Fruit fly (Drosophila melanogaster) ovary, adult (tissue): ENCODE data around the gene Polr1B.

Source experiments
- CG17801 ChIP-seq: fragments of 200-800 bp; optimal IDR thresholded peaks from 2 replicates; lab custom pipeline; 2019; ENCODE audit warnings: missing biosample characterization, mild to moderate bottlenecking, missing genetic modification characterization, moderate library complexity; ENCODE audit not compliant: partially characterized antibody

Polr1B gene

dm6 chr2L:412931-413330, 8.8 kb downstream of the Polr1B start:
- no peak for TF ChIP-seq CG17801

- TF ChIP-seq CG17801 = no peak
Measured at dm6 chr2L:413894-414293, 9.8 kb downstream of the Polr1B start.

dm6 chr2L:414593-415399, 10.7 kb downstream of the Polr1B start, which contains the start of the genes AP-2alpha and ebi:
Gene AP-2alpha (minus strand): TSS chr2L:414777.
Gene ebi (plus strand): TSS chr2L:415067.
- peak; percentile 73 for TF ChIP-seq CG17801

DNA sequence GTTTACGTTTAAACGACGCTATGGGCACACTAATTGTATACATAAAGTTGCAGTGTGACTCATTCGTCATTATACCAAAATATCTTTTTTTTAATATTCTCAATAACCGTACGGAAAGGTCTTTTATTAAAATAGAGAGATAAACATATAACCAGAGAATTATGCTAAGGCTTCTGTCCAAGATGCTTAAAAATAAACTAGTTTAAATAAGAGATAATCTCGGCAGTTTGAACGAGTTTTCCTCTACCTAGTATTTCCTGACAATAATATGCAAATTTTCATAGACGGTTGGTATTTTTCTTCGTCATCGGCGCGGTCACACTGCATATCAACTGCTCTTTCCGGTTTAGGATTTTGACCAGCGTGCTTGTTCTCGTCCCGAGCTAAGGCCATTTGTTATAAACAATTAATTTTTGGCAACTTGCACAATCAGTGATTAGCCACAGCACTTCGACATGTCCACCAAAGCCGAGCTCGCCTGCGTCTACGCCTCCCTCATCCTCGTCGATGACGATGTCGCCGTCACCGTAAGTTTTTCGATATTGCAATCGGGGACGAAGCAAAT, 15.6 kb downstream of the Polr1B start, which contains the start of the genes CG13690 and RpLP1:
TSS of gene CG13690 (minus strand) at position 33 of the 565 bp plus-strand sequence.
TSS of gene RpLP1 (plus strand) at position 333 of the 565 bp plus-strand sequence.
- peak; percentile 87 for TF ChIP-seq CG17801

dm6 chr2L:421119-421821, 17.2 kb downstream of the Polr1B start, which contains the start of the genes CG11885 and CG13692:
Gene CG11885 (minus strand): TSS chr2L:421450.
Gene CG13692 (plus strand): TSS chr2L:421771.
- peak; percentile 51 for TF ChIP-seq CG17801

dm6 chr2L:422573-422972, 18.5 kb downstream of the Polr1B start, which contains the start of gene BBS8:
Gene BBS8 (plus strand): TSS chr2L:422873.
- no peak for TF ChIP-seq CG17801

DNA sequence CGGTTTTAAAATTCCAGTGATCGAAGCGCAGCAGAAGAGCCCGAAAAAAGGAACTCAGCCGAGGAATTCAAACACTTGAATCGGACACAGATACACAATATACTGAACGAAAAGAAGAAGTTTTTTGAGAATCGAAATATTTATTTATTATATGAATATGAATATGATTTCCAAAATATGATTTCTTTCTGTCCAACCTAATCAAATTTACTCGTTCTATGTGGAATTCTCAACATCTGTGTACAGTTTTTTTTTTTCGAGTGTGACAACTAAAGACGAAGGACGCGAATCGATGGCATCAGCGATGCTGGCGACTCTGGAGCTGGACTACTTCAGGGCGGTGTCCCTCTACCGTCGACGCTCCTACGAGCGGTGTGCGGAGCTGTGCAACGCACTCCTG, 19.1 kb downstream of the Polr1B start:
- no peak for TF ChIP-seq CG17801

dm6 chr2L:425491-425890, 21.4 kb downstream of the Polr1B start:
- TF ChIP-seq CG17801 = no peak

DNA sequence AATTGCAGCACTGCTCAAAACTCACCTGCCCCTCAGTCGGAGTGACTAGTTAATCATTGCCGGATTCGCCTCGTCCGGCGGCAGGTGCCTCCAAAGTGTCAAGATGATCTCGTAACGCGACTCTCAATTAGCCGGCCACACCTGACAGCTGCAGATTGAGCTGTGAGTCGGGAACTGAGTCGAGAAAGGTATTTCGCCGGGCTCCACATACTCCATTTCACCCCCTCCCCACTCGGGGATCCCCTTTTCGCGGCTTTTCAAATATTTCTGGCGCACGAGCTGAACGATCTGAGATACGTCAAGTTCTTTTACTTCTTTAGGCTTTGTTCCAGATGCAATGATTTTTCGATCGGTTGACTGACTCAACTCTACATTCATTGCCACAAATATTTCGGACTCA, 22.4 kb downstream of the Polr1B start:
- no peak for TF ChIP-seq CG17801

DNA sequence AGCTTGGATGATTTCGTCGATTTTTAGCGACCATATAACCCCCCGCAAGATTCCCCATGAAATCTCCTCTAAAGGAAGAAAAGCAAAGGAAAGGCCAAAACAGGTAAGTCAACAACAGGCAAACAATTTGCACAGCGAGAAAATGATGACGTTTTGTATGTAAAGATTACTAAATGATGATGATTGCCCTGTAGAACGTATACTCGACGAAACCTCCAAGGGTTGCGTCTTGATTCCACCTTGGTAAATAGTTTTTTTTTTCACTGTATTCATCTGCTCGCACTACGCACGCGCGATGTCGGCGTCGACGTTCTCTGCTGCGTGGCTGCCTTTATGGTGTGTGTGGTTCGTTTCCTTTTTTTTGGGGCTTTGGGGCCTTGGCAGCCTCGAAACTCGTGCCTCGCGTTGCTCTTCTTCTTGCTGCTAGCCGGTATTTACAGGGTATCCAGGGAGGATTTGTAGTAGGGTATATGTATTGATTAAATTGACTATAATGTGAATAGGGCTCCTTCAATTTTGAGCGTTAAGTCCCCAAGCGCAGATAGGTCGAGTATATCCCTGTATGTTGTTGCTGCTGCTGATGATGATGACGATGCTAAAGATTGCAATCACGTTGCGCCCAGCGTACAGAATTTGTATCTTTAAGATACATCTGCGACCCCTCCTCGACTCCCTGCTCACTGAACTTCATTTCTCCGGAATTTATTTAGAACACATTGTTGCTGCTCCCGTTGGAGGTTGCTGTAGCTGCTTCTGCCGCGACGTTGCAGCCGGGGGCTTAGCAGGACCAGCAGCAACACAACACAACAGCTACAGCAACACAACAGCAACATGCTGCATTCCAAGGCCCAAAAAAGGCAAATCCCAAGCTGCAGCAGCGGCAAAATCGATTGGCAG, 23.5 kb downstream of the Polr1B start:
- no peak for TF ChIP-seq CG17801

dm6 chr2L:428380-428989, 24.4 kb downstream of the Polr1B start:
- TF ChIP-seq CG17801 = no peak

DNA sequence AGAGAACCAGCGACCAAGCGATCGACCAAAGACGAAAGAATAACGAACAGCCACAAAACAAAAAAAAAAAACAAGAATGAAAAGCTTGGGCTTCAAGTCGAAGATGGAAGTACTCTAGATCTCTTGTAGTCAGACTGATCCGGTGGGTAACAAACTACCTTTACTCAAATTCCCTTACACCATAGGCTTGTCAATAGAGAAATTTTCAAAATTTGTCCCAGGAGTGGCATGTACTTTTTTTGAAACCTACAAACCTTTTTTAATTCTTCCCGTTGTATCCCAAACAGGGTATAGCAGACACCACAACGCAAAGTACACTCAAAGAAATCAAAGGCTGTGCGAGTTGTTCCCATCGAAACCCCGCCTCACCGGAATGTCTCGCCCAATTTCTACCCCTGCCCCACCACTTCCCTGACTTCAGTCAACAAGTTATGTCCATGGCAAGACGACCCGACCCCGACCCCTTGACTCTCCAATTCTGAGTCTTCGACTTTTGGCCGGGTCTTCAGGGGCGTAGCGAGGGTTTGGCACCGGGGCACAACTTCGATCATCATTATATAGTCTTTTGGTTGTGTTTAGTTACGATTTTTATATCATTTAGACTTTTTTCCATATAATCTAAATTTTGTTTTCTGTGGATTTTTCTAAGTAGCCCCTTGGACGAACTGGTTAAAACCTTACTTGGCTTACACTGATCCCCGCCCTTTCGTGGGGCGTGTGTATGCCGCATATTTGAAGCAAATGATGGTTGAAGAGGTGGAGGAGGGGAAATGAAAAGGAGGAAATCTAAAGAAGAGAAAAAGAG, 25.8 kb downstream of the Polr1B start:
- no peak for TF ChIP-seq CG17801

dm6 chr2L:430820-431628, 26.9 kb downstream of the Polr1B start, which contains the start of gene ex:
Gene ex (plus strand): TSS chr2L:431227.
- peak; percentile 81 for TF ChIP-seq CG17801

DNA sequence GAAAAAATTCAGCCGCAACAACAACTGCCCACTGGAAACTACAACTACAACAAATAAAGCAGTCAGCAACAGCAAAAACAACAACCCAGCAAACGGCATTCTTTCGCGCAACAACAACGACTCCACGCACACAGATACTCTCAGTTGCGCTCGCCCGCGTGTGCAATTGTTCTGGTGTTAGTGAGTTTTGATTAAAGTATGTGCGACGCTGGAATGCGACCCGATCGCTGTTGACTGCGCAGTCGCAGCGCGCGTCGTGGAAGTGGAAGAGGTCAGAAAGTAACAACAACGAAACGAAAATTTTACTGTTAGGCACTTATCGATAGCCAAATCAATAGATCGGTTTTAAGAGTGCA, 27.5 kb downstream of the Polr1B start:
- no peak for TF ChIP-seq CG17801
